Fruit fly (Drosophila melanogaster): ENCODE measurements around the gene CG5359.

Gene CG5359

dm6 chr3R:10032951-10033720 lies 32.1 kb upstream of the CG5359 start:
- TF ChIP-seq h (optimal IDR thresholded peaks at IDR 0.05) (no peak), Sin3A (optimal IDR thresholded peaks at IDR 0.05) (no peak), ttk (optimal IDR thresholded peaks at IDR 0.05) (no peak), insv (optimal IDR thresholded peaks at IDR 0.05) (no peak), Myc (optimal IDR thresholded peaks at IDR 0.05) (no peak), psq (optimal IDR thresholded peaks at IDR 0.05) (no peak)

- TF ChIP-seq ttk (optimal IDR thresholded peaks at IDR 0.05) = no peak
- no peak for TF ChIP-seq Sin3A (optimal IDR thresholded peaks at IDR 0.05)
- TF ChIP-seq insv (optimal IDR thresholded peaks at IDR 0.05) = no peak
- TF ChIP-seq Myc (optimal IDR thresholded peaks at IDR 0.05) = no peak
- no peak for TF ChIP-seq h (optimal IDR thresholded peaks at IDR 0.05)
- TF ChIP-seq psq (optimal IDR thresholded peaks at IDR 0.05) = no peak
Measured at dm6 chr3R:10031480-10031879, 30.4 kb upstream of the CG5359 start.

dm6 chr3R:10028378-10028777 lies 27.3 kb upstream of the CG5359 start:
- TF ChIP-seq Myc (optimal IDR thresholded peaks at IDR 0.05) (no peak), ttk (optimal IDR thresholded peaks at IDR 0.05) (no peak), insv (optimal IDR thresholded peaks at IDR 0.05) (no peak), Sin3A (optimal IDR thresholded peaks at IDR 0.05) (no peak), psq (optimal IDR thresholded peaks at IDR 0.05) (no peak), h (optimal IDR thresholded peaks at IDR 0.05) (no peak)

- TF ChIP-seq psq (optimal IDR thresholded peaks at IDR 0.05) (no peak), Myc (optimal IDR thresholded peaks at IDR 0.05) (no peak), insv (optimal IDR thresholded peaks at IDR 0.05) (no peak), Sin3A (optimal IDR thresholded peaks at IDR 0.05) (no peak), ttk (optimal IDR thresholded peaks at IDR 0.05) (no peak), h (optimal IDR thresholded peaks at IDR 0.05) (no peak)
Measured at dm6 chr3R:10025050-10025449, 24.0 kb upstream of the CG5359 start, which contains the start of gene CG31407. Gene CG31407 (minus strand): TSS chr3R:10025150.

dm6 chr3R:10024032-10024712 lies 23.1 kb upstream of the CG5359 start:
- TF ChIP-seq Sin3A (optimal IDR thresholded peaks at IDR 0.05) = no peak
- no peak for TF ChIP-seq h (optimal IDR thresholded peaks at IDR 0.05)
- no peak for TF ChIP-seq psq (optimal IDR thresholded peaks at IDR 0.05)
- TF ChIP-seq insv (optimal IDR thresholded peaks at IDR 0.05) = no peak
- no peak for TF ChIP-seq Myc (optimal IDR thresholded peaks at IDR 0.05)
- no peak for TF ChIP-seq ttk (optimal IDR thresholded peaks at IDR 0.05)

- TF ChIP-seq insv (optimal IDR thresholded peaks at IDR 0.05) (no peak), Sin3A (optimal IDR thresholded peaks at IDR 0.05) (no peak), ttk (optimal IDR thresholded peaks at IDR 0.05) (no peak), h (optimal IDR thresholded peaks at IDR 0.05) (no peak), psq (optimal IDR thresholded peaks at IDR 0.05) (no peak), Myc (optimal IDR thresholded peaks at IDR 0.05) (no peak)
Measured at dm6 chr3R:9996689-9997213, 4.3 kb downstream of the CG5359 start, which contains the start of the genes Gr85a and Spn85F. Gene Gr85a (minus strand): TSS chr3R:9996789. Gene Spn85F (plus strand): TSS chr3R:9997163.

dm6 chr3R:9985585-9986393 lies 15.3 kb downstream of the CG5359 start, which contains the start of gene Art4:
Gene Art4 (minus strand): TSS chr3R:9986060.
- TF ChIP-seq ttk (optimal IDR thresholded peaks at IDR 0.05) (no peak), insv (optimal IDR thresholded peaks at IDR 0.05) (no peak), Sin3A (optimal IDR thresholded peaks at IDR 0.05) (no peak), h (optimal IDR thresholded peaks at IDR 0.05) (no peak), Myc (optimal IDR thresholded peaks at IDR 0.05) (no peak), psq (optimal IDR thresholded peaks at IDR 0.05) (no peak)

dm6 chr3R:9978977-9979376 lies 22.1 kb downstream of the CG5359 start:
- TF ChIP-seq h (optimal IDR thresholded peaks at IDR 0.05) (no peak), insv (optimal IDR thresholded peaks at IDR 0.05) (no peak), Sin3A (optimal IDR thresholded peaks at IDR 0.05) (no peak), Myc (optimal IDR thresholded peaks at IDR 0.05) (no peak), psq (optimal IDR thresholded peaks at IDR 0.05) (no peak), ttk (optimal IDR thresholded peaks at IDR 0.05) (no peak)

- TF ChIP-seq psq (optimal IDR thresholded peaks at IDR 0.05) (no peak), insv (optimal IDR thresholded peaks at IDR 0.05) (no peak), Sin3A (optimal IDR thresholded peaks at IDR 0.05) (no peak), h (optimal IDR thresholded peaks at IDR 0.05) (no peak), ttk (optimal IDR thresholded peaks at IDR 0.05) (no peak)
Measured at dm6 chr3R:9977494-9977893, 23.6 kb downstream of the CG5359 start.

dm6 chr3R:9968827-9969675 lies 32.0 kb downstream of the CG5359 start:
- TF ChIP-seq psq (optimal IDR thresholded peaks at IDR 0.05) (no peak), Sin3A (optimal IDR thresholded peaks at IDR 0.05) (no peak), Myc (optimal IDR thresholded peaks at IDR 0.05) (no peak), ttk (optimal IDR thresholded peaks at IDR 0.05) (no peak), h (optimal IDR thresholded peaks at IDR 0.05) (no peak), insv (optimal IDR thresholded peaks at IDR 0.05) (no peak)
